Fruit fly (Drosophila melanogaster) whole organism, embryonic: ENCODE measurements around the gene CCHa1.

Experiments used
- B-H2 ChIP-seq: fragments of 200-800 bp; sonication (Bioruptor generic); optimal IDR thresholded peaks from 2 replicates; lab custom pipeline; 2018; ENCODE audit warnings: missing biosample characterization, mild to moderate bottlenecking, missing genetic modification characterization
- CG1024 ChIP-seq: fragments of 200-800 bp; sonication (Bioruptor generic); IDR thresholded peaks from 2 replicates; pipeline ENCODE4 v1.3.6; 2022; ENCODE audit warnings: missing biosample characterization, missing genetic modification characterization
- CG11504 ChIP-seq: fragments of 200-800 bp; sonication (Bioruptor generic); optimal IDR thresholded peaks from 3 replicates; lab custom pipeline; 2019; ENCODE audit warnings: missing biosample characterization, mild to moderate bottlenecking, missing genetic modification characterization, moderate library complexity
- CG12744 ChIP-seq: fragments of 200-800 bp; sonication (Bioruptor generic); optimal IDR thresholded peaks from 2 replicates; lab custom pipeline; 2016; ENCODE audit warnings: missing biosample characterization, missing genetic modification characterization
- CG13424 ChIP-seq: fragments of 200-800 bp; sonication (Bioruptor generic); optimal IDR thresholded peaks from 2 replicates; lab custom pipeline; 2019; ENCODE audit warnings: missing biosample characterization, mild to moderate bottlenecking, missing genetic modification characterization, moderate library complexity
- CG1603 ChIP-seq: fragments of 200-800 bp; sonication (Bioruptor generic); optimal IDR thresholded peaks from 2 replicates; lab custom pipeline; 2019; ENCODE audit warnings: missing biosample characterization, mild to moderate bottlenecking, missing genetic modification characterization, moderate library complexity
- CG16779 ChIP-seq: fragments of 200-800 bp; sonication (Bioruptor generic); IDR thresholded peaks from 2 replicates; pipeline ENCODE4 v1.3.6; 2022; ENCODE audit warnings: missing biosample characterization, missing genetic modification characterization
- CG16863 ChIP-seq: fragments of 200-800 bp; sonication (Bioruptor generic); optimal IDR thresholded peaks from 3 replicates; lab custom pipeline; 2016; ENCODE audit warnings: missing biosample characterization, missing genetic modification characterization
- CG17802 ChIP-seq: fragments of 200-800 bp; sonication (Bioruptor generic); optimal IDR thresholded peaks from 2 replicates; lab custom pipeline; 2018; ENCODE audit warnings: missing biosample characterization, mild to moderate bottlenecking, missing genetic modification characterization, moderate library complexity
- CG2116 ChIP-seq: fragments of 200-800 bp; sonication (Bioruptor generic); optimal IDR thresholded peaks from 3 replicates; lab custom pipeline; 2018; ENCODE audit warnings: missing biosample characterization, mild to moderate bottlenecking, missing genetic modification characterization
- CG2120 ChIP-seq: fragments of 200-800 bp; sonication (Bioruptor generic); optimal IDR thresholded peaks from 3 replicates; lab custom pipeline; 2016; ENCODE audit warnings: missing biosample characterization, missing genetic modification characterization
- CG2889 ChIP-seq: fragments of 200-800 bp; sonication (Bioruptor generic); IDR thresholded peaks from 3 replicates; pipeline ENCODE4 v1.3.6; 2022; ENCODE audit warnings: missing biosample characterization, missing genetic modification characterization
- CG34376 ChIP-seq: fragments of 200-800 bp; sonication (Bioruptor generic); optimal IDR thresholded peaks from 2 replicates; lab custom pipeline; 2018; ENCODE audit warnings: missing biosample characterization, mild to moderate bottlenecking, missing genetic modification characterization
- CG3726 ChIP-seq: fragments of 200-800 bp; sonication (Bioruptor generic); IDR thresholded peaks from 3 replicates; pipeline ENCODE4, ENCODE4 v1.3.6; 2022; ENCODE audit warnings: missing biosample characterization, missing genetic modification characterization
- CG5953 ChIP-seq: fragments of 200-800 bp; sonication (Bioruptor generic); IDR thresholded peaks from 2 replicates; pipeline ENCODE4 v1.3.6; 2022; ENCODE audit warnings: missing biosample characterization, missing genetic modification characterization
- CG6175 ChIP-seq: fragments of 200-800 bp; sonication (Bioruptor generic); IDR thresholded peaks from 3 replicates; pipeline ENCODE4 v1.3.6; 2022; ENCODE audit warnings: missing biosample characterization, missing genetic modification characterization
- CG7357 ChIP-seq: fragments of 200-800 bp; sonication (Bioruptor generic); IDR thresholded peaks from 3 replicates; pipeline ENCODE4 v1.3.6; 2022; ENCODE audit warnings: missing biosample characterization, missing genetic modification characterization
- CG7372 ChIP-seq: fragments of 200-800 bp; sonication (Bioruptor generic); IDR thresholded peaks from 2 replicates; pipeline ENCODE4 v1.3.6; 2022; ENCODE audit warnings: missing biosample characterization, missing genetic modification characterization
- CG8089 ChIP-seq: fragments of 200-800 bp; sonication (Bioruptor generic); optimal IDR thresholded peaks from 3 replicates; lab custom pipeline; 2016; ENCODE audit warnings: missing biosample characterization, missing genetic modification characterization
- CG8359 ChIP-seq: fragments of 200-800 bp; sonication (Bioruptor generic); optimal IDR thresholded peaks from 2 replicates; lab custom pipeline; 2017; ENCODE audit warnings: missing biosample characterization, mild to moderate bottlenecking, missing genetic modification characterization, borderline replicate concordance
- CkIIα-i1 ChIP-seq: fragments of 200-800 bp; sonication (Bioruptor generic); IDR thresholded peaks from 2 replicates; pipeline ENCODE4 v1.3.6; 2022; ENCODE audit warnings: missing biosample characterization, missing genetic modification characterization
- Deaf1 ChIP-seq: fragments of 200-800 bp; optimal IDR thresholded peaks from 3 replicates; lab custom pipeline; 2019; ENCODE audit warnings: missing biosample characterization, mild to moderate bottlenecking, missing genetic modification characterization, moderate library complexity
- Dip2 ChIP-seq: fragments of 200-800 bp; sonication (Bioruptor generic); IDR thresholded peaks from 2 replicates; pipeline ENCODE4 v1.3.6; 2022; ENCODE audit warnings: missing biosample characterization, missing genetic modification characterization
- Dp ChIP-seq: fragments of 200-800 bp; sonication (Bioruptor generic); optimal IDR thresholded peaks from 2 replicates; lab custom pipeline; 2018; ENCODE audit warnings: missing biosample characterization, mild to moderate bottlenecking, missing genetic modification characterization, moderate library complexity
- H15 ChIP-seq: fragments of 200-800 bp; sonication (Bioruptor generic); IDR thresholded peaks from 3 replicates; pipeline ENCODE4 v1.3.6; 2022; ENCODE audit warnings: missing biosample characterization, missing genetic modification characterization
- Hmr ChIP-seq: fragments of 200-800 bp; sonication (Bioruptor generic); optimal IDR thresholded peaks from 3 replicates; lab custom pipeline; 2017; ENCODE audit warnings: mild to moderate bottlenecking, missing biosample characterization, missing genetic modification reagents, missing genetic modification characterization
- Oaz ChIP-seq: fragments of 200-800 bp; sonication (Bioruptor generic); IDR thresholded peaks from 2 replicates; pipeline ENCODE4 v1.3.6; 2022; ENCODE audit warnings: missing biosample characterization, missing genetic modification characterization
- Pdp1 ChIP-seq, 2 experiments: fragments of 200-800 bp; sonication (Bioruptor generic); optimal IDR thresholded peaks; 3 replicates each; lab custom pipeline; 2016; ENCODE audit warnings: missing biosample characterization in 2 of 2, missing genetic modification characterization in 2 of 2, mild to moderate bottlenecking in 1 of 2, moderate library complexity in 1 of 2
- Sox102F ChIP-seq: fragments of 200-800 bp; sonication (Bioruptor generic); optimal IDR thresholded peaks from 2 replicates; lab custom pipeline; 2018; ENCODE audit warnings: missing biosample characterization, mild to moderate bottlenecking, missing genetic modification characterization, moderate library complexity
- Tbp ChIP-seq: fragments of >200 bp; optimal IDR thresholded peaks from 2 replicates; lab custom pipeline; 2018; ENCODE audit warnings: missing biosample characterization, missing genetic modification characterization
- ab ChIP-seq: fragments of 200-800 bp; sonication (Bioruptor generic); optimal IDR thresholded peaks from 2 replicates; lab custom pipeline; 2016; ENCODE audit warnings: missing biosample characterization, missing genetic modification characterization
- aop ChIP-seq: fragments of 200-800 bp; sonication (Bioruptor generic); IDR thresholded peaks from 2 replicates; pipeline ENCODE4 v1.3.6; 2022; ENCODE audit warnings: missing biosample characterization, missing genetic modification characterization
- ase ChIP-seq: fragments of 200-800 bp; sonication (Bioruptor generic); IDR thresholded peaks from 3 replicates; pipeline ENCODE4 v1.3.6; 2022; ENCODE audit warnings: missing biosample characterization, missing genetic modification characterization
- btn ChIP-seq: fragments of 200-800 bp; sonication (Bioruptor generic); optimal IDR thresholded peaks from 2 replicates; lab custom pipeline; 2016; ENCODE audit warnings: missing biosample characterization, missing genetic modification characterization
- cad ChIP-seq: fragments of >200 bp; optimal IDR thresholded peaks from 2 replicates; lab custom pipeline; 2017; ENCODE audit warnings: missing biosample characterization, missing genetic modification characterization
- cg ChIP-seq: fragments of 200-800 bp; sonication (Bioruptor generic); optimal IDR thresholded peaks from 3 replicates; lab custom pipeline; 2019; ENCODE audit warnings: missing biosample characterization, mild to moderate bottlenecking, missing genetic modification characterization, moderate library complexity
- chinmo ChIP-seq: fragments of 200-800 bp; sonication (Bioruptor generic); IDR thresholded peaks from 4 replicates; pipeline ENCODE4 v1.3.6; 2022; ENCODE audit warnings: missing biosample characterization, missing genetic modification characterization; ENCODE audit not compliant: partially characterized antibody
- ken ChIP-seq: fragments of 200-800 bp; sonication (Bioruptor generic); IDR thresholded peaks from 3 replicates; pipeline ENCODE4 v1.3.6; 2022; ENCODE audit warnings: missing biosample characterization, missing genetic modification characterization
- lov ChIP-seq, 2 experiments: fragments of 200-800 bp in 1 of 2; fragments of >200 bp in 1 of 2; sonication (Bioruptor generic) in 1 of 2; IDR thresholded peaks in 1 of 2; optimal IDR thresholded peaks in 1 of 2; 2 replicates in 1 of 2; 3 replicates in 1 of 2; pipeline versions ENCODE4 v1.3.6 to Lab custom; 2017 to 2022; ENCODE audit warnings: missing biosample characterization in 1 of 2, missing genetic modification characterization in 1 of 2
- pb ChIP-seq: fragments of 200-800 bp; sonication (Bioruptor generic); optimal IDR thresholded peaks from 3 replicates; lab custom pipeline; 2016; ENCODE audit warnings: missing biosample characterization, missing genetic modification characterization
- peb ChIP-seq: fragments of 200-800 bp; sonication (Bioruptor generic); IDR thresholded peaks from 2 replicates; pipeline ENCODE4 v1.3.6; 2022; ENCODE audit warnings: missing biosample characterization, missing genetic modification characterization
- pita ChIP-seq: fragments of 200-800 bp; sonication (Bioruptor generic); optimal IDR thresholded peaks from 2 replicates; lab custom pipeline; 2017; ENCODE audit warnings: missing biosample characterization, mild to moderate bottlenecking, missing genetic modification characterization
- pros ChIP-seq: fragments of 200-800 bp; sonication (Bioruptor generic); optimal IDR thresholded peaks from 3 replicates; lab custom pipeline; 2019; ENCODE audit warnings: missing biosample characterization, mild to moderate bottlenecking, missing genetic modification characterization, moderate library complexity
- ranshi ChIP-seq: fragments of 200-800 bp; sonication (Bioruptor generic); IDR thresholded peaks from 2 replicates; pipeline ENCODE4 v1.3.6; 2022; ENCODE audit warnings: missing biosample characterization, missing genetic modification characterization
- sens-2 ChIP-seq: fragments of 200-800 bp; sonication (Bioruptor generic); IDR thresholded peaks from 2 replicates; pipeline ENCODE4 v1.3.6; 2022; ENCODE audit warnings: missing biosample characterization, missing genetic modification characterization
- tll ChIP-seq, 2 experiments: fragments of 200-800 bp in 1 of 2; fragments of >200 bp in 1 of 2; sonication (Bioruptor generic) in 1 of 2; optimal IDR thresholded peaks; 2 replicates each; lab custom pipeline; 2017 to 2019; ENCODE audit warnings: missing biosample characterization in 2 of 2, missing genetic modification characterization in 2 of 2, mild to moderate bottlenecking in 1 of 2, moderate library complexity in 1 of 2
- tna ChIP-seq: fragments of 200-800 bp; sonication (Bioruptor generic); IDR thresholded peaks from 2 replicates; pipeline ENCODE4 v1.3.6; 2022; ENCODE audit warnings: missing biosample characterization, missing genetic modification characterization; ENCODE audit not compliant: partially characterized antibody
- wdn ChIP-seq: fragments of 200-800 bp; sonication (Bioruptor generic); IDR thresholded peaks from 2 replicates; pipeline ENCODE4 v1.3.6; 2022; ENCODE audit warnings: missing biosample characterization, missing genetic modification characterization
- wek ChIP-seq: fragments of 200-800 bp; sonication (Bioruptor generic); optimal IDR thresholded peaks from 3 replicates; lab custom pipeline; 2018; ENCODE audit warnings: missing biosample characterization, mild to moderate bottlenecking, missing genetic modification characterization, moderate library complexity

Gene CCHa1

dm6 chr3R:14088887-14089567, 7.6 kb downstream of the CCHa1 start, which contains the start of gene Npc2b (continued):
- peak; percentile 55 for TF ChIP-seq CG1603 (tag; lab: Kevin White, UChicago)
- 0 out of 3 replicates have a peak, but pooled peaks have one; percentile 36 for TF ChIP-seq H15
- no peak for TF ChIP-seq CG5953
- peak; percentile 11 for TF ChIP-seq wek
- TF ChIP-seq B-H2 (GFP tag; lab: Kevin White, UChicago) = peak; percentile 26
- TF ChIP-seq CG13424 (tag; lab: Kevin White, UChicago) = peak; percentile 50
- peak; percentile 23 for TF ChIP-seq CG8089 (GFP tag; lab: Kevin White, UChicago)
- TF ChIP-seq chinmo (GFP tag; lab: Robert Waterston, UW) = no peak
- no peak for TF ChIP-seq CG3726 (GFP tag; lab: Robert Waterston, UW)
- peak; percentile 23 for TF ChIP-seq Deaf1 (tag; lab: Kevin White, UChicago)
- TF ChIP-seq Sox102F (GFP tag; lab: Kevin White, UChicago) = peak; percentile 62
- TF ChIP-seq CkIIα-i1 = no peak
- no peak for TF ChIP-seq lov (optimal IDR thresholded peaks at IDR 0.05; lab: Kevin White, UChicago)
- TF ChIP-seq lov (GFP tag; IDR thresholded peaks at IDR 0.05; lab: Robert Waterston, UW) = 0 out of 3 replicates have a peak, but pooled peaks have one; percentile 3
- TF ChIP-seq tna (GFP tag; lab: Robert Waterston, UW) = no peak
- peak; percentile 38 for TF ChIP-seq btn
- peak; percentile 72 for TF ChIP-seq Hmr
- no peak for TF ChIP-seq CG2889 (GFP tag; lab: Robert Waterston, UW)
- no peak for TF ChIP-seq Dip2 (GFP tag; lab: Robert Waterston, UW)
- peak; percentile 20 for TF ChIP-seq CG2116 (GFP tag; lab: Kevin White, UChicago)
- peak; percentile 43 for TF ChIP-seq Dp (GFP tag; lab: Kevin White, UChicago)
- 0 out of 3 replicates have a peak, but pooled peaks have one; percentile 24 for TF ChIP-seq CG7357 (GFP tag; lab: Robert Waterston, UW)
- TF ChIP-seq cg (GFP tag; lab: Kevin White, UChicago) = no peak
- peak; percentile 54 to 86 for TF ChIP-seq Pdp1 (GFP tag; optimal IDR thresholded peaks at IDR 0.05; lab: Kevin White, UChicago)
- peak; percentile 33 for TF ChIP-seq CG12744 (GFP tag; lab: Kevin White, UChicago)
- peak; percentile 50; the same call in 2 of the 3 replicates for TF ChIP-seq ken
- 0 out of 2 replicates have a peak, but pooled peaks have one; percentile 16 for TF ChIP-seq ranshi (GFP tag; lab: Robert Waterston, UW)
- no peak for TF ChIP-seq pb (GFP tag; lab: Kevin White, UChicago)
- TF ChIP-seq CG11504 (tag; lab: Kevin White, UChicago) = peak; percentile 74
- TF ChIP-seq tll (GFP tag; optimal IDR thresholded peaks at IDR 0.05; lab: Kevin White, UChicago) = no peak
- TF ChIP-seq wdn (GFP tag; lab: Robert Waterston, UW) = no peak
- TF ChIP-seq CG2120 (GFP tag; lab: Kevin White, UChicago) = peak; percentile 74
- TF ChIP-seq CG16779 (GFP tag; lab: Robert Waterston, UW) = no peak; the same call in 1 of the 2 replicates
- TF ChIP-seq CG7372 (GFP tag; lab: Robert Waterston, UW) = no peak
- TF ChIP-seq CG16863 (GFP tag; lab: Kevin White, UChicago) = no peak
- TF ChIP-seq cad (GFP tag; lab: Kevin White, UChicago) = no peak
- TF ChIP-seq ab (GFP tag; lab: Kevin White, UChicago) = no peak
- TF ChIP-seq Tbp (GFP tag; lab: Kevin White, UChicago) = no peak
- no peak for TF ChIP-seq aop (GFP tag; lab: Robert Waterston, UW)
- no peak for TF ChIP-seq pros (GFP tag; lab: Kevin White, UChicago)
- 0 out of 2 replicates have a peak, but pooled peaks have one; percentile 43 for TF ChIP-seq CG1024
- no peak for TF ChIP-seq CG34376 (GFP tag; lab: Kevin White, UChicago)
- peak; percentile 17; the same call in 1 of the 3 replicates for TF ChIP-seq ase (GFP tag; lab: Robert Waterston, UW)
- no peak for TF ChIP-seq sens-2 (GFP tag; lab: Robert Waterston, UW)
- peak; percentile 36 for TF ChIP-seq CG8359 (GFP tag; lab: Kevin White, UChicago)
- peak; percentile 39 for TF ChIP-seq CG17802 (tag; lab: Kevin White, UChicago)
- TF ChIP-seq CG6175 (GFP tag; lab: Robert Waterston, UW) = no peak
- 0 out of 2 replicates have a peak, but pooled peaks have one; percentile 21 for TF ChIP-seq Oaz
- TF ChIP-seq peb (GFP tag; lab: Robert Waterston, UW) = no peak; the same call in 1 of the 2 replicates
- TF ChIP-seq pita (GFP tag; lab: Kevin White, UChicago) = peak; percentile 11
